Fruit fly (Drosophila melanogaster): ENCODE data around the gene Ir64a.

DNA sequence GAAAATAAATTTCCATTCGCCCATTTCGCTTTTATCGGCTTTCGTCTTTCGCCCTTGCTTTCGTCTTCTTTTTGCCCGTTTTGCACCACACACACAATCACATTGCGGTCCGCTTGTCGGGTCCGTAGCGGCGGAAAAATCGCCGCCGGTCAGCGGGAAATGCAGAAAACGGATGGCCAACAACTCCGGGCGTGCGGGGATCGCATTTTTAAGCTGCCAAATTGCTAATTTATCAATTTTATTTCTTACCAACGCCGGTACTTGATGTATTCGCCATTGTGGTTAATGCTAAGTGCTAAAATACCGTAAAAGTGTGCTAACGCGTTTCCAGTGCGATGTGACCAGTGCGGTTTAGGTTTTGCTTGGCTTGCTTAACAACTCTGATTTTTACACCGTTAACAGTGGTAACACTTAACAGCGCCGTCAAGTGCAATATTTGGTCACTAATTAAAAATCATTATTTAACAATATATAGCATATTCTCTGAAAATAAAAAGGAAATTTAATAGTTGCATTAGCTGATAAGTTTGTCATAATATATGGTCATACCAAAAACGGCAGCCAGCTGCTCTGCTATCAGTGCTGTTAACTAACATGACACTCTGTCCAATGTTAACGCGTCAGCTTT lies 16.6 kb downstream of the Ir64a start, which contains the start of the genes Uev1A and Membrin:
- no peak for TF ChIP-seq CG8478 (optimal IDR thresholded peaks at IDR 0.05)
- no peak for TF ChIP-seq usp (GFP tag; optimal IDR thresholded peaks at IDR 0.05)
- no peak for TF ChIP-seq EcR (GFP tag; optimal IDR thresholded peaks at IDR 0.05)
- no peak for TF ChIP-seq Dll (optimal IDR thresholded peaks at IDR 0.05)
